Worm (Caenorhabditis elegans) whole organism, L2 larva: ENCODE data around the gene clec-174.

Experiments
- F13H6.1 ChIP-seq: sonication (generic microtip); optimal IDR thresholded peaks from 2 replicates; lab custom pipeline; 2016; ENCODE audit warnings: missing genetic modification characterization, missing compliant biosample characterization
- R02D3.7 ChIP-seq: fragments of 150-350 bp; optimal IDR thresholded peaks from 2 replicates; lab custom pipeline; 2014; ENCODE audit warnings: missing biosample characterization, missing genetic modification characterization
- alr-1 ChIP-seq: fragments of 150-350 bp; optimal IDR thresholded peaks from 2 replicates; lab custom pipeline; 2014; ENCODE audit warnings: missing biosample characterization, missing genetic modification characterization
- aly-2 ChIP-seq: fragments of 150-350 bp; optimal IDR thresholded peaks from 2 replicates; lab custom pipeline; 2014; ENCODE audit warnings: missing biosample characterization, missing genetic modification characterization
- ama-1 ChIP-seq: fragments of 150-350 bp; optimal IDR thresholded peaks from 2 replicates; lab custom pipeline; 2018; ENCODE audit warnings: inconsistent platforms
- blmp-1 ChIP-seq: sonication (generic microtip); optimal IDR thresholded peaks from 2 replicates; lab custom pipeline; 2017; ENCODE audit warnings: missing genetic modification characterization, mild to moderate bottlenecking, missing compliant biosample characterization, antibody characterized with exemption, moderate library complexity; ENCODE audit not compliant: insufficient read depth
- ceh-16 ChIP-seq: fragments of 150-350 bp; optimal IDR thresholded peaks from 2 replicates; lab custom pipeline; 2014; ENCODE audit warnings: missing biosample characterization, missing genetic modification characterization
- ceh-82 ChIP-seq: fragments of 150-350 bp; optimal IDR thresholded peaks from 2 replicates; lab custom pipeline; 2014; ENCODE audit warnings: missing biosample characterization, missing genetic modification characterization
- crh-2 ChIP-seq: sonication (generic microtip); optimal IDR thresholded peaks from 2 replicates; lab custom pipeline; 2017; ENCODE audit warnings: missing biosample characterization, missing genetic modification characterization
- egl-27 ChIP-seq: sonication (generic microtip); optimal IDR thresholded peaks from 3 replicates; lab custom pipeline; 2017; ENCODE audit warnings: missing biosample characterization, missing genetic modification reagents, missing genetic modification characterization
- elt-1 ChIP-seq: fragments of 150-350 bp; optimal IDR thresholded peaks from 2 replicates; lab custom pipeline; 2014; ENCODE audit warnings: missing biosample characterization, missing genetic modification characterization
- elt-3 ChIP-seq: sonication (generic microtip); optimal IDR thresholded peaks from 2 replicates; lab custom pipeline; 2017; ENCODE audit warnings: missing biosample characterization, missing genetic modification characterization
- fos-1 ChIP-seq: fragments of 150-350 bp; optimal IDR thresholded peaks from 2 replicates; lab custom pipeline; 2014; ENCODE audit warnings: missing biosample characterization, missing genetic modification characterization
- gmeb-1 ChIP-seq: fragments of 150-350 bp; optimal IDR thresholded peaks from 2 replicates; lab custom pipeline; 2014; ENCODE audit warnings: missing biosample characterization, missing genetic modification characterization
- lin-11 ChIP-seq: fragments of 150-350 bp; sonication (generic microtip); optimal IDR thresholded peaks from 2 replicates; lab custom pipeline; 2014; ENCODE audit warnings: missing biosample characterization, missing genetic modification characterization, inconsistent platforms, mixed read lengths
- lin-13 ChIP-seq: fragments of 150-350 bp; optimal IDR thresholded peaks from 2 replicates; lab custom pipeline; 2014; ENCODE audit warnings: missing biosample characterization, missing genetic modification reagents, missing genetic modification characterization
- lin-39 ChIP-seq: fragments of 150-350 bp; optimal IDR thresholded peaks from 2 replicates; lab custom pipeline; 2014; ENCODE audit warnings: missing biosample characterization, missing genetic modification reagents, missing genetic modification characterization
- mab-5 ChIP-seq: fragments of 150-350 bp; optimal IDR thresholded peaks from 2 replicates; lab custom pipeline; 2014; ENCODE audit warnings: missing biosample characterization, missing genetic modification characterization
- mbf-1 ChIP-seq: sonication (generic microtip); optimal IDR thresholded peaks from 2 replicates; lab custom pipeline; 2017; ENCODE audit warnings: missing biosample characterization, missing genetic modification characterization
- nhr-10 ChIP-seq: sonication (generic microtip); optimal IDR thresholded peaks from 2 replicates; lab custom pipeline; 2017; ENCODE audit warnings: missing biosample characterization, missing genetic modification characterization
- nhr-11 ChIP-seq: fragments of 150-350 bp; optimal IDR thresholded peaks from 2 replicates; lab custom pipeline; 2014; ENCODE audit warnings: missing biosample characterization, missing genetic modification characterization
- nhr-12 ChIP-seq: fragments of 150-350 bp; optimal IDR thresholded peaks from 2 replicates; lab custom pipeline; 2014; ENCODE audit warnings: missing biosample characterization, missing genetic modification characterization
- nhr-21 ChIP-seq: fragments of 150-350 bp; optimal IDR thresholded peaks from 2 replicates; lab custom pipeline; 2014; ENCODE audit warnings: missing biosample characterization, missing genetic modification characterization
- nhr-23 ChIP-seq: fragments of 150-350 bp; optimal IDR thresholded peaks from 2 replicates; lab custom pipeline; 2014; ENCODE audit warnings: missing biosample characterization, missing genetic modification reagents, missing genetic modification characterization
- nhr-237 ChIP-seq: fragments of 150-350 bp; optimal IDR thresholded peaks from 2 replicates; lab custom pipeline; 2014; ENCODE audit warnings: missing biosample characterization, missing genetic modification characterization
- nhr-25 ChIP-seq: fragments of 150-350 bp; sonication (generic microtip); optimal IDR thresholded peaks from 3 replicates; lab custom pipeline; 2014; ENCODE audit warnings: missing biosample characterization, missing genetic modification characterization
- nhr-6 ChIP-seq: fragments of 150-350 bp; optimal IDR thresholded peaks from 2 replicates; lab custom pipeline; 2014; ENCODE audit warnings: missing biosample characterization, missing genetic modification characterization
- peb-1 ChIP-seq: fragments of 150-350 bp; optimal IDR thresholded peaks from 2 replicates; lab custom pipeline; 2014; ENCODE audit warnings: missing biosample characterization, missing genetic modification characterization
- sma-3 ChIP-seq: sonication (generic microtip); optimal IDR thresholded peaks from 2 replicates; lab custom pipeline; 2016; ENCODE audit warnings: missing genetic modification reagents, missing genetic modification characterization, missing compliant biosample characterization
- sma-9 ChIP-seq, 2 experiments: fragments of 150-350 bp in 1 of 2; sonication (generic microtip) in 1 of 2; optimal IDR thresholded peaks; 2 replicates each; lab custom pipeline; 2014 to 2016; ENCODE audit warnings: missing genetic modification characterization in 2 of 2, mild to moderate bottlenecking in 1 of 2, missing biosample characterization in 1 of 2, missing compliant biosample characterization in 1 of 2, missing genetic modification reagents in 1 of 2, moderate library complexity in 1 of 2
- snpc-4 ChIP-seq: fragments of 150-350 bp; optimal IDR thresholded peaks from 2 replicates; lab custom pipeline; 2014; ENCODE audit warnings: missing biosample characterization, missing genetic modification characterization
- unc-39 ChIP-seq: fragments of 150-350 bp; optimal IDR thresholded peaks from 2 replicates; lab custom pipeline; 2014; ENCODE audit warnings: missing biosample characterization, missing genetic modification characterization
- unc-55 ChIP-seq: fragments of 150-350 bp; sonication (generic microtip); optimal IDR thresholded peaks from 3 replicates; lab custom pipeline; 2014; ENCODE audit warnings: missing biosample characterization, missing genetic modification reagents, missing genetic modification characterization
- unc-62 ChIP-seq: fragments of 150-350 bp; optimal IDR thresholded peaks from 2 replicates; lab custom pipeline; 2014; ENCODE audit warnings: missing biosample characterization, missing genetic modification reagents, missing genetic modification characterization
- zag-1 ChIP-seq: fragments of 150-350 bp; optimal IDR thresholded peaks from 2 replicates; lab custom pipeline; 2014; ENCODE audit warnings: missing biosample characterization, missing genetic modification characterization
- ztf-1 ChIP-seq: fragments of 200-800 bp; sonication (Bioruptor generic); conservative IDR thresholded peaks from 2 replicates; pipeline ENCODE4 v1.3.6; 2022; ENCODE audit warnings: missing genetic modification characterization, missing compliant biosample characterization
- ztf-11 ChIP-seq: sonication (generic microtip); optimal IDR thresholded peaks from 2 replicates; lab custom pipeline; 2017; ENCODE audit warnings: missing biosample characterization, missing genetic modification characterization

The clec-174 gene

DNA sequence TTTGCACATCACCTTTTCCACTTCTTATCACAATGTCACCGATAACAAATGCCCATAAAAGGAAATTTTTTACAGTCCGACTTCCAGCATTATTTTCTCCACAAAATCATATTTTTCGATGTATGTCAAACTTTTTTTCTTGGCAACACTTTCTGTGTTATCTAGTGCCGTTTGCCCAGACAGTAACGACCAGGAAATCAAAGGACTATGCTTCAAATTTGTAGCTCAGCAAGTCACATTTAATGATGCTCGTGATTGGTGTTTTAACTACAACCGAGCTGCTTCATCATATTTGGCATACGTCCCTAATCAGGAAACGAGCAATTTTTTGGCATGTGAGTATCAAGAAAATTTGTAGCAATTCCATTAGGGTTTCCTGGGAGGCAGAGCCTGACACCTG, 22.0 kb upstream of the clec-174 start:
- TF ChIP-seq blmp-1 (tag; lab: Kevin White, UChicago), result no peak
- TF ChIP-seq peb-1 (tag; lab: Kevin White, UChicago), result no peak
- no peak for TF ChIP-seq nhr-12 (tag; lab: Kevin White, UChicago)
- TF ChIP-seq nhr-10, result no peak
- TF ChIP-seq aly-2 (tag; lab: Kevin White, UChicago), result no peak
- no peak for TF ChIP-seq alr-1 (tag; lab: Kevin White, UChicago)
- no peak for TF ChIP-seq sma-9 (GFP tag; optimal IDR thresholded peaks at IDR 0.05; lab: Kevin White, UChicago)
- no peak for TF ChIP-seq sma-9 (tag; optimal IDR thresholded peaks at IDR 0.05; lab: Kevin White, UChicago)
- TF ChIP-seq egl-27 (tag; lab: Kevin White, UChicago), result no peak
- TF ChIP-seq unc-39, result no peak
- no peak for TF ChIP-seq zag-1
- no peak for TF ChIP-seq unc-62 (GFP tag; lab: Kevin White, UChicago)
- TF ChIP-seq ztf-1 (GFP tag; lab: Robert Waterston, UW), result no peak
- no peak for TF ChIP-seq nhr-23 (tag; lab: Kevin White, UChicago)
- no peak for TF ChIP-seq snpc-4 (tag; lab: Kevin White, UChicago)
- no peak for TF ChIP-seq ceh-82
- no peak for TF ChIP-seq nhr-237

DNA sequence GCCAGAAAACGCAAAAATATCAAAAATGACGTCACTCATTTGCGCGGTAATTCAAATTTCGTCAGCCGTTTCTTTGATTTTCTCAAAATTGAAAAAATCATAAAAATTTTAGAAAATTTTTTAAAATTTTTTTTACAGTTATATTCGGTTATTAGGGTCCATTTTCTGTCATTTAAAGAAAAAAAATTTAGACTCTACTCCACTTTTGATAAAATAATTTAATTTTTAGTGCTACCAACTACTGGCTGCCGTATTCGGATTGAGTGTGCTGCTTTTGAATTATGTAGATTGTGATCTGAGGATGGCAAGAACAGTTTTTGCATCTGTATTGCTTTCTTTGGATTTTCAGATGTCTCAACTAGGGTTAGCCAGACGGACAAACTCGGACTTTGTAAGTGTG, 21.1 kb upstream of the clec-174 start, which contains the start of gene Y46C8AM.1:
TSS of gene Y46C8AM.1 (plus strand) at position 301 of the 400 bp plus-strand sequence.
- TF ChIP-seq ceh-16 (tag; lab: Kevin White, UChicago) (no peak), alr-1 (tag; lab: Kevin White, UChicago) (no peak), egl-27 (tag; lab: Kevin White, UChicago) (no peak), sma-3 (GFP tag; lab: Kevin White, UChicago) (no peak), crh-2 (tag; lab: Kevin White, UChicago) (no peak), nhr-6 (no peak), elt-1 (tag; lab: Kevin White, UChicago) (no peak), mab-5 (no peak), unc-55 (no peak), sma-9 (GFP tag; optimal IDR thresholded peaks at IDR 0.05; lab: Kevin White, UChicago) (no peak), sma-9 (tag; optimal IDR thresholded peaks at IDR 0.05; lab: Kevin White, UChicago) (no peak), elt-3 (no peak), peb-1 (tag; lab: Kevin White, UChicago) (no peak), nhr-25 (tag; lab: Kevin White, UChicago) (no peak)
- TF ChIP-seq, all 48 proteins: peak for 0

DNA sequence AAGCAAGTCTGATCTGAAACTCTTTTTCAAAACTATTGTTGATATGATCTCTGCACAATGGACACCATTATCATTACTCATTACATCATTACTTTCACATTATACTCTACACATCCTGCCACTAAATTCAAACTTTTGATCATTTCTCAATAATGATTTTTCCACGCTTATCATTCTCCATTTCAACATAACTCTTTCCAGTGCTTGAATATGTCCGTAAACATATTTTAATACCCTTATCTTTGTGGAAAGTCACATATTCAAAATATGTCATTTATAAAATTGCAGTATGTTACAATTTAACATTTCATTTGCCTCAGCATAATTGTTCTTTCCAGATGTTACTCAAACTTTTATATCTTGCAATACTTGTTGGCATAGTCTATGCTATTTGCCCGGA, 18.9 kb upstream of the clec-174 start, which contains the start of gene clec-75:
TSS of gene clec-75 (plus strand) at position 339 of the 400 bp plus-strand sequence.
- TF ChIP-seq snpc-4 (tag; lab: Kevin White, UChicago), result no peak
- TF ChIP-seq nhr-6, result no peak
- TF ChIP-seq nhr-21 (tag; lab: Kevin White, UChicago), result no peak
- no peak for TF ChIP-seq ztf-11 (tag; lab: Kevin White, UChicago)
- no peak for TF ChIP-seq nhr-11 (tag; lab: Kevin White, UChicago)
- no peak for TF ChIP-seq lin-13 (GFP tag; lab: Kevin White, UChicago)
- no peak for TF ChIP-seq fos-1
- TF ChIP-seq lin-11 (tag; lab: Kevin White, UChicago), result no peak
- TF ChIP-seq aly-2 (tag; lab: Kevin White, UChicago), result no peak
- TF ChIP-seq R02D3.7, result no peak
- no peak for TF ChIP-seq sma-3 (GFP tag; lab: Kevin White, UChicago)
- no peak for TF ChIP-seq ceh-82

DNA sequence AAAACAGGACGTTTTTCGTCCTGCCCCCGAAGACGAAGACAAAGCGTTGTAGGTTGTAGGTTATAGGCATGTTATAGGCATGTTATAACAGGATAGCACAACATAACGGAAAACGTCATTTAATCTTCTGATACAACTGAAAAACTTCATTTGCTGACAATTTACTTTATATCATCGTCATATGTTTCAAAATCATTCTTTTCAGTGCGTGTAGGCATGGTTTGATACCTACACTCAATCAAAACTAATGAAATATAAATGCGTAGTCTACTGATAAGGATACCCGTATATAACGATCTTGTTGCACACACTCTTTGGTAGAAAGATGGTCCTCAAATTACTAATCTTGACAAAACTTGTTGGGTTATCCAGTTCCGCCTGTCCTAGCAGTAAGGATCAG, 15.2 kb upstream of the clec-174 start, which contains the start of gene clec-74:
TSS of gene clec-74 (plus strand) at position 301 of the 400 bp plus-strand sequence.
- TF ChIP-seq mab-5 (no peak), nhr-23 (tag; lab: Kevin White, UChicago) (no peak), nhr-12 (tag; lab: Kevin White, UChicago) (no peak), unc-62 (GFP tag; lab: Kevin White, UChicago) (no peak), unc-39 (no peak), F13H6.1 (tag; lab: Kevin White, UChicago) (no peak), blmp-1 (tag; lab: Kevin White, UChicago) (no peak)

DNA sequence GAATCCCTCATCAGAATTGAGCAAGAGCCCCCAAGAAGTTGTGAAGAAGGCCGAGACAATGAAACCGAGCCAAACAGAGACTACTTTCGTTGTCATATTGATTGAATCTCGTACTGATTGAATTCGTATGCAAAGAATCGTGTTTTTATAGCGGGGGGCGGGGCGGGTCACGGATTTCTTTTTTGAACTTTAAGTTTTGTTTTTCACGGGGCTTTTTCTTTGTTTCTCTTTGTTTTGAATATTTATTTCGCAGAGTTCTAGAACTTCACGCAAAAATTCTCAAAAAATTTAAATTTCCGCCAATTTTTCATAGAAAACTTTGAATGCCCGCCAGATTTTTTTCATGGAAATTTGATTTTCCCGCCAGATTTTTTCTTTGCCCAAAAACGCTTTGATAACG, 14.6 kb upstream of the clec-174 start, which contains the start of gene clec-73:
TSS of gene clec-73 (minus strand) at position 101 of the 400 bp plus-strand sequence.
- TF ChIP-seq mbf-1 (tag; lab: Kevin White, UChicago) (no peak), nhr-12 (tag; lab: Kevin White, UChicago) (no peak), zag-1 (no peak), gmeb-1 (no peak), lin-39 (tag; lab: Kevin White, UChicago) (no peak), F13H6.1 (tag; lab: Kevin White, UChicago) (no peak), crh-2 (tag; lab: Kevin White, UChicago) (no peak), ceh-16 (tag; lab: Kevin White, UChicago) (no peak), unc-55 (no peak), nhr-21 (tag; lab: Kevin White, UChicago) (no peak), fos-1 (no peak), nhr-6 (no peak), snpc-4 (tag; lab: Kevin White, UChicago) (no peak), ama-1 (lab: Kevin White, UChicago) (no peak), sma-9 (GFP tag; optimal IDR thresholded peaks at IDR 0.05; lab: Kevin White, UChicago) (no peak), sma-9 (tag; optimal IDR thresholded peaks at IDR 0.05; lab: Kevin White, UChicago) (no peak), peb-1 (tag; lab: Kevin White, UChicago) (no peak)
